Worm (Caenorhabditis elegans): ENCODE data around the gene chts-1.

- TF ChIP-seq R02D3.7 (tag; optimal IDR thresholded peaks at IDR 0.05) (no peak), dmd-9 (GFP tag; IDR thresholded peaks at IDR 0.05) (no peak)
These were observed 55.8 kb downstream of the chts-1 start, which contains the start of gene sox-2 for ce11 chrX:7463637-7464036.

Data from whole organism, L4 larva.